Worm (Caenorhabditis elegans) whole organism, L3 larva: ENCODE results near the gene him-17.

Experiments
- ceh-16 ChIP-seq: sonication (generic microtip); optimal IDR thresholded peaks from 2 replicates; lab custom pipeline; 2017; ENCODE audit warnings: missing biosample characterization, missing genetic modification characterization
- fos-1 ChIP-seq: fragments of 150-350 bp; optimal IDR thresholded peaks from 2 replicates; lab custom pipeline; 2014; ENCODE audit warnings: missing biosample characterization, missing genetic modification characterization
- unc-62 ChIP-seq: fragments of 150-350 bp; sonication (generic microtip); optimal IDR thresholded peaks from 4 replicates; lab custom pipeline; 2014; ENCODE audit warnings: missing biosample characterization, missing genetic modification reagents, missing genetic modification characterization

- no peak for TF ChIP-seq unc-62 (GFP tag; lab: Kevin White, UChicago)
- no peak for TF ChIP-seq fos-1 (tag; lab: Kevin White, UChicago)
- TF ChIP-seq ceh-16, result no peak
These were observed 23.9 kb upstream of the him-17 start, which contains the start of gene noca-1 for ce11 chrV:13152575-13152974.
